Worm (Caenorhabditis elegans): Measurements from ENCODE around the gene F09D12.2.
"Not testable (repeated sequence)": the region's sequence is repeated elsewhere in the genome, so short reads cannot be mapped to it uniquely, and the experiment has no call there.

DNA sequence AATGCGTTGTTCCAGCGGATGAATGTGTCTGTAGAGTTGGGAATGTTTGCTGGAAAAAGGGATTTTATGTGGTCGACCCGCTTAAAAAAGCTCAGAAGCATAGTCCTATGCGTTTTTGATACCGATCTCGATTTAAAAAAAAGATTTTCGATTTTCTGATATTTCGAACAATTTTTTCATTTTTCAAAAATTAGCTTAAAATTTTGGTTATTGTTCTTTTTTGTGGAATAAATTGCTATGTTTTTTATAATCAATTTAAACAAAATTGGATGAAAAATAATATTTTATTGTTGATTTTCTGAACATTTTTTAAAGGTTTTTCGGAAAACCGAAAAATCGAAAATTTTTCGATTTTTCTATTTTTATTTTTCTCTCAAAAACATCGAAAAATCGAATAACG, 10.6 kb downstream of the F09D12.2 start, which contains the start of gene C04C3.7:
- not testable (repeated sequence) for TF ChIP-seq nhr-76 (tag; optimal IDR thresholded peaks at IDR 0.05); pqm-1 (tag; optimal IDR thresholded peaks at IDR 0.05); nhr-12 (tag; optimal IDR thresholded peaks at IDR 0.05); jun-1 (tag; optimal IDR thresholded peaks at IDR 0.05); alr-1 (tag; optimal IDR thresholded peaks at IDR 0.05; ENCODE audit: borderline replicate concordance); C04F5.9 (tag; optimal IDR thresholded peaks at IDR 0.05); snpc-4 (tag; optimal IDR thresholded peaks at IDR 0.05); fkh-8 (tag; optimal IDR thresholded peaks at IDR 0.05); nhr-237 (tag; optimal IDR thresholded peaks at IDR 0.05); tbx-2 (tag; optimal IDR thresholded peaks at IDR 0.05); elt-3 (tag; optimal IDR thresholded peaks at IDR 0.05); ceh-82 (tag; optimal IDR thresholded peaks at IDR 0.05); unc-62 (GFP tag; optimal IDR thresholded peaks at IDR 0.05)
